Worm (Caenorhabditis elegans) whole organism, young adult: ENCODE data around the gene Y66C5A.2.

Source experiments
- D2030.7 ChIP-seq: fragments of 200-800 bp; sonication (Bioruptor generic); IDR thresholded peaks from 2 replicates; pipeline ENCODE4 v1.3.6; 2022; ENCODE audit warnings: missing genetic modification reagents, missing genetic modification characterization, missing compliant biosample characterization
- F49E8.2 ChIP-seq: sonication (generic microtip); optimal IDR thresholded peaks from 3 replicates; lab custom pipeline; 2017; ENCODE audit warnings: missing genetic modification characterization, mild to moderate bottlenecking, missing compliant biosample characterization, antibody characterized with exemption, moderate library complexity; ENCODE audit not compliant: insufficient read depth
- K11D2.4 ChIP-seq: fragments of 200-800 bp; sonication (Bioruptor generic); IDR thresholded peaks from 2 replicates; pipeline ENCODE4 v1.3.6; 2022; ENCODE audit warnings: missing genetic modification reagents, missing genetic modification characterization, missing compliant biosample characterization
- Y67H2A.10 ChIP-seq: fragments of 200-800 bp; sonication (Bioruptor generic); conservative IDR thresholded peaks from 2 replicates; pipeline ENCODE4 v1.3.6; 2022; ENCODE audit warnings: missing genetic modification reagents, missing genetic modification characterization, missing compliant biosample characterization
- akir-1 ChIP-seq: fragments of 200-800 bp; sonication (Bioruptor generic); optimal IDR thresholded peaks from 2 replicates; lab custom pipeline; 2018; ENCODE audit warnings: mild to moderate bottlenecking, missing genetic modification characterization, moderate library complexity, missing compliant biosample characterization
- atf-7 ChIP-seq: sonication (generic microtip); optimal IDR thresholded peaks from 2 replicates; lab custom pipeline; 2017; ENCODE audit warnings: mild to moderate bottlenecking, missing genetic modification characterization, missing compliant biosample characterization
- cebp-1 ChIP-seq, 2 experiments: fragments of 200-800 bp in 1 of 2; sonication (Bioruptor generic) in 1 of 2; sonication (generic microtip) in 1 of 2; IDR thresholded peaks in 1 of 2; optimal IDR thresholded peaks in 1 of 2; 2 replicates each; pipeline versions ENCODE4 v1.3.6 to Lab custom; 2017 to 2022; ENCODE audit warnings: missing compliant biosample characterization in 2 of 2, missing genetic modification characterization in 2 of 2, mild to moderate bottlenecking in 1 of 2, missing genetic modification reagents in 1 of 2, moderate library complexity in 1 of 2
- ceh-27 ChIP-seq: fragments of 200-800 bp; sonication (Bioruptor generic); optimal IDR thresholded peaks from 2 replicates; lab custom pipeline; 2018; ENCODE audit warnings: mild to moderate bottlenecking, missing genetic modification characterization, moderate library complexity, missing compliant biosample characterization
- ceh-58 ChIP-seq: fragments of 200-800 bp; sonication (Bioruptor generic); IDR thresholded peaks from 2 replicates; pipeline ENCODE4 v1.3.6; 2022; ENCODE audit warnings: missing genetic modification characterization, missing compliant biosample characterization
- chd-7 ChIP-seq: sonication (generic microtip); optimal IDR thresholded peaks from 2 replicates; lab custom pipeline; 2016; ENCODE audit warnings: mild to moderate bottlenecking, missing genetic modification characterization, moderate library complexity, missing compliant biosample characterization
- dox-1 ChIP-seq: fragments of 200-800 bp; sonication (Bioruptor generic); IDR thresholded peaks from 2 replicates; pipeline ENCODE4 v1.3.6; 2022; ENCODE audit warnings: missing genetic modification reagents, missing genetic modification characterization, missing compliant biosample characterization
- egl-18 ChIP-seq: fragments of 200-800 bp; sonication (Bioruptor generic); IDR thresholded peaks from 2 replicates; pipeline ENCODE4 v1.3.6; 2022; ENCODE audit warnings: missing genetic modification reagents, missing genetic modification characterization, missing compliant biosample characterization
- egrh-3 ChIP-seq: fragments of 200-800 bp; sonication (Bioruptor generic); IDR thresholded peaks from 2 replicates; pipeline ENCODE4 v1.3.6; 2022; ENCODE audit warnings: missing genetic modification reagents, missing genetic modification characterization, missing compliant biosample characterization
- ets-4 ChIP-seq: fragments of 200-800 bp; sonication (Bioruptor generic); optimal IDR thresholded peaks from 2 replicates; lab custom pipeline; 2018; ENCODE audit warnings: mild to moderate bottlenecking, missing genetic modification characterization, missing compliant biosample characterization
- gei-17 ChIP-seq: fragments of 200-800 bp; sonication (Bioruptor generic); optimal IDR thresholded peaks from 2 replicates; lab custom pipeline; 2018; ENCODE audit warnings: mild to moderate bottlenecking, missing genetic modification characterization, missing compliant biosample characterization
- hmg-1.2 ChIP-seq: fragments of 200-800 bp; sonication (Bioruptor generic); IDR thresholded peaks from 2 replicates; pipeline ENCODE4 v1.3.6; 2022; ENCODE audit warnings: missing genetic modification reagents, missing genetic modification characterization, missing compliant biosample characterization
- hsf-1 ChIP-seq: fragments of 200-800 bp; sonication (Bioruptor generic); IDR thresholded peaks from 2 replicates; pipeline ENCODE4 v1.3.6; 2022; ENCODE audit warnings: missing genetic modification reagents, missing genetic modification characterization, missing compliant biosample characterization
- let-526 ChIP-seq: fragments of 200-800 bp; sonication (Bioruptor generic); IDR thresholded peaks from 2 replicates; pipeline ENCODE4 v1.3.6; 2022; ENCODE audit warnings: missing genetic modification reagents, missing genetic modification characterization, missing compliant biosample characterization
- lin-26 ChIP-seq: fragments of 200-800 bp; sonication (Bioruptor generic); IDR thresholded peaks from 2 replicates; pipeline ENCODE4 v1.3.6; 2022; ENCODE audit warnings: missing genetic modification reagents, missing genetic modification characterization, missing compliant biosample characterization
- lin-40 ChIP-seq: sonication (generic microtip); optimal IDR thresholded peaks from 2 replicates; lab custom pipeline; 2016; ENCODE audit warnings: missing genetic modification characterization, mild to moderate bottlenecking, missing compliant biosample characterization, missing genotype, missing genetic modification reagents
- lin-54 ChIP-seq: fragments of 200-800 bp; sonication (Bioruptor generic); optimal IDR thresholded peaks from 2 replicates; lab custom pipeline; 2018; ENCODE audit warnings: mild to moderate bottlenecking, missing genetic modification characterization, missing compliant biosample characterization
- madf-6 ChIP-seq: fragments of 200-800 bp; sonication (Bioruptor generic); IDR thresholded peaks from 2 replicates; pipeline ENCODE4 v1.3.6; 2022; ENCODE audit warnings: missing genetic modification reagents, missing genetic modification characterization, missing compliant biosample characterization
- mcd-1 ChIP-seq: fragments of 200-800 bp; sonication (Bioruptor generic); IDR thresholded peaks from 2 replicates; pipeline ENCODE4 v1.3.6; 2022; ENCODE audit warnings: missing genetic modification reagents, missing genetic modification characterization, missing compliant biosample characterization
- nhr-27 ChIP-seq: fragments of 200-800 bp; sonication (Bioruptor generic); optimal IDR thresholded peaks from 2 replicates; lab custom pipeline; 2018; ENCODE audit warnings: mild to moderate bottlenecking, missing genetic modification characterization, moderate library complexity, missing compliant biosample characterization
- nhr-80 ChIP-seq: sonication (generic microtip); optimal IDR thresholded peaks from 2 replicates; lab custom pipeline; 2016; ENCODE audit warnings: missing genetic modification characterization, missing compliant biosample characterization
- pha-4 ChIP-seq: fragments of 150-350 bp; sonication (generic microtip); optimal IDR thresholded peaks from 2 replicates; lab custom pipeline; 2014; ENCODE audit warnings: missing biosample characterization, missing genetic modification reagents, missing genetic modification characterization
- rcor-1 ChIP-seq: fragments of 200-800 bp; sonication (Bioruptor generic); IDR thresholded peaks from 2 replicates; pipeline ENCODE4 v1.3.6; 2022; ENCODE audit warnings: missing genetic modification reagents, missing genetic modification characterization, missing compliant biosample characterization
- rec-8 ChIP-seq, 2 experiments: sonication (generic microtip); optimal IDR thresholded peaks; 2 replicates each; lab custom pipeline; 2016; ENCODE audit warnings: mild to moderate bottlenecking in 2 of 2, missing genetic modification characterization in 2 of 2, missing genetic modification reagents in 2 of 2, missing genotype in 2 of 2, missing biosample characterization in 1 of 2, missing compliant biosample characterization in 1 of 2, moderate library complexity in 1 of 2
- sdz-38 ChIP-seq: sonication (generic microtip); optimal IDR thresholded peaks from 2 replicates; lab custom pipeline; 2016; ENCODE audit warnings: missing genotype, missing genetic modification characterization, missing compliant biosample characterization
- snpc-4 ChIP-seq, 5 experiments: fragments of 150-350 bp in 1 of 5; sonication (generic microtip) in 4 of 5; optimal IDR thresholded peaks; 2 replicates each; lab custom pipeline; 2014 to 2018; ENCODE audit warnings: missing genetic modification characterization in 5 of 5, missing biosample characterization in 3 of 5, antibody characterized with exemption in 2 of 5, mild to moderate bottlenecking in 2 of 5, missing compliant biosample characterization in 2 of 5, missing genotype in 2 of 5, moderate library complexity in 2 of 5, missing genetic modification reagents in 1 of 5
- somi-1 ChIP-seq: fragments of 200-800 bp; sonication (Bioruptor generic); optimal IDR thresholded peaks from 2 replicates; lab custom pipeline; 2018; ENCODE audit warnings: mild to moderate bottlenecking, missing genetic modification characterization, missing compliant biosample characterization
- tbp1 ChIP-seq: fragments of 200-800 bp; sonication (Bioruptor generic); optimal IDR thresholded peaks from 2 replicates; lab custom pipeline; 2018; ENCODE audit warnings: mild to moderate bottlenecking, missing genetic modification characterization, missing compliant biosample characterization
- unc-130 ChIP-seq: sonication (generic microtip); optimal IDR thresholded peaks from 2 replicates; lab custom pipeline; 2016; ENCODE audit warnings: missing genetic modification reagents, missing genetic modification characterization, missing compliant biosample characterization
- zfh-2 ChIP-seq: fragments of 200-800 bp; sonication (Bioruptor generic); conservative IDR thresholded peaks from 2 replicates; pipeline ENCODE4 v1.3.6; 2022; ENCODE audit warnings: missing genetic modification reagents, missing genetic modification characterization, missing compliant biosample characterization
- ztf-22 ChIP-seq: fragments of 200-800 bp; sonication (Bioruptor generic); optimal IDR thresholded peaks from 2 replicates; lab custom pipeline; 2018; ENCODE audit warnings: mild to moderate bottlenecking, missing genetic modification characterization, moderate library complexity, missing compliant biosample characterization
- ztf-26 ChIP-seq: sonication (generic microtip); optimal IDR thresholded peaks from 2 replicates; lab custom pipeline; 2017; ENCODE audit warnings: missing genetic modification characterization, missing compliant biosample characterization
- ztf-28 ChIP-seq: fragments of 200-800 bp; sonication (Bioruptor generic); IDR thresholded peaks from 2 replicates; pipeline ENCODE4 v1.3.6; 2022; ENCODE audit warnings: missing genetic modification reagents, missing genetic modification characterization, missing compliant biosample characterization

The Y66C5A.2 gene

ce11 chrX:14504551-14504902 is 44.0 kb downstream of the Y66C5A.2 start:
- TF ChIP-seq nhr-80 (peak; percentile 38), D2030.7 (GFP tag; lab: Robert Waterston, UW) (no peak)
- TF ChIP-seq, all 124 proteins: peak for 1

DNA sequence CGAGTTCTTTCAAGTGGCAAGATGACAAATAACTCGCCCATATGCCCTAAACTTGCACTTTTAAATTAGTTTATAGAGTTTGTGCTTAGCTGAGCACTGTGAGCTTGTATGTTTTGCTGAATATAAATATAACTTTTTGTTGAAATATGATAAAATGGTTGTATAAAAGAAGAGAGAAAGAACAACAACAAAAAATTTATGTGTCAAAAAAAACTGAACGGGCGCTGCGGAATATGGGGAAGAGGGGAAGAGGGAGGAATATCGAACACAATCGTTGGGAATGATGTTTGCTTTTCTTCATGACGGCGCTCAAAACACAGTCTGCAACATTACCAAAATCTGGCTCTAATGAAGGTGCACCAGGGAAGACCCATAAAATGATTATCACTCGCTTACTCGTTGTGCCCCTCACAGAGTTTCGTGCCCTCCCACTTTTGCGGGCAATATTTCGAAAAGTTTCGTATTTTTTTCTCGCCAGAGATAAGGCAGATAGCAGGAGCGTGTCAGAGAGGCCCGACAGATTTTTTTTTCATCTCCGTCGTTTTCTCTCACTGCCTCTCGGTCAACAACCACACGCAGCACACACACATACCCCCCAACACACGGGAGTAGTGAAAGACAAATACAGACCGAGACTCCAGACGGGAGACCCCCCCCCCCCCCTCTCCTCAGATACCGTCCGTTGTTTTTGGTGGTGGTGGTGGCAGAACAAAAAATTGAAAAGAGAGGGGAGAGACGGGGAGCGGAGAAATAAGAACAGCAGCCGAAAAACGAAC is 45.3 kb downstream of the Y66C5A.2 start:
- TF ChIP-seq lin-40: peak; percentile 36
- TF ChIP-seq gei-17 (GFP tag; lab: Kevin White, UChicago): peak; percentile 22
- peak; percentile 36 for TF ChIP-seq ets-4 (GFP tag; lab: Kevin White, UChicago)
- TF ChIP-seq nhr-80: peak; percentile 92
- TF ChIP-seq akir-1 (GFP tag; lab: Kevin White, UChicago): no peak
- peak; percentile 20; the same call in 1 of the 2 replicates for TF ChIP-seq hmg-1.2 (GFP tag; lab: Robert Waterston, UW)
- peak; percentile 7 for TF ChIP-seq atf-7
- peak; percentile 79 for TF ChIP-seq egrh-3
- TF ChIP-seq rec-8 (tag; optimal IDR thresholded peaks at IDR 0.05; lab: Kevin White, UChicago): no peak
- peak; percentile 36; the same call in 1 of the 2 replicates for TF ChIP-seq lin-26 (GFP tag; lab: Robert Waterston, UW)
- TF ChIP-seq rcor-1: no peak
- TF ChIP-seq dox-1 (GFP tag; lab: Robert Waterston, UW): peak; percentile 69
- TF ChIP-seq tbp1 (GFP tag; lab: Kevin White, UChicago): peak; percentile 16
- TF ChIP-seq ztf-22: peak; percentile 48
- no peak for TF ChIP-seq snpc-4 (GFP tag; optimal IDR thresholded peaks at IDR 0.05; lab: Kevin White, UChicago)
- TF ChIP-seq snpc-4 (tag; optimal IDR thresholded peaks at IDR 0.05; lab: Kevin White, UChicago): peak in 1 of 4 experiments; percentile 45
- 0 out of 2 replicates have a peak, but pooled peaks have one; percentile 21 for TF ChIP-seq mcd-1 (GFP tag; lab: Robert Waterston, UW)
- TF ChIP-seq cebp-1 (GFP tag; IDR thresholded peaks at IDR 0.05; lab: Robert Waterston, UW): no peak
- peak; percentile 73 for TF ChIP-seq cebp-1 (tag; optimal IDR thresholded peaks at IDR 0.05; lab: Kevin White, UChicago)
- TF ChIP-seq egl-18 (GFP tag; lab: Robert Waterston, UW): no peak
- peak; percentile 52 for TF ChIP-seq chd-7 (tag; lab: Kevin White, UChicago)
- peak; percentile 98 for TF ChIP-seq zfh-2 (GFP tag; lab: Robert Waterston, UW)
- no peak for TF ChIP-seq lin-54 (GFP tag; lab: Kevin White, UChicago)
- peak; percentile 55 for TF ChIP-seq somi-1 (GFP tag; lab: Kevin White, UChicago)
- TF ChIP-seq ceh-58 (GFP tag; lab: Robert Waterston, UW): no peak
- TF ChIP-seq ceh-27: peak; percentile 34
- peak; percentile 23; the same call in 1 of the 2 replicates for TF ChIP-seq let-526 (GFP tag; lab: Robert Waterston, UW)
- TF ChIP-seq ztf-26 (tag; lab: Kevin White, UChicago): peak; percentile 18
- TF ChIP-seq madf-6 (GFP tag; lab: Robert Waterston, UW): 0 out of 2 replicates have a peak, but pooled peaks have one; percentile 32

DNA sequence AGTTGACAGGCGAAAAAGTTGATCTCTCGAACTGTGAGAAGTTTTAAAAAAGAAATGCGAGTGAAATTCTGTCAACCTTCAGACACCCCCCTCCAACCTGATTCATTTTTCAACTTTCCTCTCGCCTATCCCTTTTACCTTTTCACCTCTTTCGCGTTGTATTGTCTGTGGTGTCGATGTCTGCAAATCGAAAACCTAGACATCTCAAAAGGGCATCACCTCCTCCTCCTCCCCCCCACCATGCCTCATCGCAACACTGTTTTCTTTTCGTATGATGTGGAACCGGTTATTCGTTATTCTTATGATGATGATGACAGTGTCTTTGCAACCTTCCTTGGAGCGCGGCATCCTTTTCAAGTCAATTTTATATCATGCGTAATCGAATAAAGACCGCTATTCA is 47.5 kb downstream of the Y66C5A.2 start:
- TF ChIP-seq ets-4 (GFP tag; lab: Kevin White, UChicago) (no peak), hsf-1 (GFP tag; lab: Robert Waterston, UW) (no peak), ceh-58 (GFP tag; lab: Robert Waterston, UW) (no peak), K11D2.4 (GFP tag; lab: Robert Waterston, UW) (0 out of 2 replicates have a peak, but pooled peaks have one; percentile 27), unc-130 (no peak), lin-40 (peak; percentile 44), F49E8.2 (tag; lab: Kevin White, UChicago) (no peak), somi-1 (GFP tag; lab: Kevin White, UChicago) (peak; percentile 41), ztf-26 (tag; lab: Kevin White, UChicago) (peak; percentile 60), egl-18 (GFP tag; lab: Robert Waterston, UW) (no peak), Y67H2A.10 (no peak), sdz-38 (tag; lab: Kevin White, UChicago) (no peak), ztf-28 (GFP tag; lab: Robert Waterston, UW) (no peak), nhr-27 (no peak), pha-4 (tag; lab: Kevin White, UChicago) (no peak), ceh-27 (peak; percentile 29)
- TF ChIP-seq, all 124 proteins: peak for 5
